Worm (Caenorhabditis elegans) whole organism, L3 larva: ENCODE measurements around the gene ctns-1.
A peak's percentile ranks its signal among the peaks of the same experiment; 100 is the strongest.

Experiments
- R02D3.7 ChIP-seq: fragments of 150-350 bp; optimal IDR thresholded peaks from 2 replicates; lab custom pipeline; 2014; ENCODE audit warnings: missing biosample characterization, missing genetic modification characterization
- aly-2 ChIP-seq: fragments of 150-350 bp; optimal IDR thresholded peaks from 2 replicates; lab custom pipeline; 2014; ENCODE audit warnings: missing biosample characterization, missing genetic modification characterization
- ceh-16 ChIP-seq: sonication (generic microtip); optimal IDR thresholded peaks from 2 replicates; lab custom pipeline; 2017; ENCODE audit warnings: missing biosample characterization, missing genetic modification characterization
- ceh-28 ChIP-seq: fragments of 150-350 bp; optimal IDR thresholded peaks from 2 replicates; lab custom pipeline; 2014; ENCODE audit warnings: missing biosample characterization, missing genetic modification reagents, missing genetic modification characterization
- ceh-9 ChIP-seq: sonication (generic microtip); optimal IDR thresholded peaks from 2 replicates; lab custom pipeline; 2018; ENCODE audit warnings: missing biosample characterization, missing genetic modification characterization
- daf-12 ChIP-seq: fragments of 150-350 bp; optimal IDR thresholded peaks from 2 replicates; lab custom pipeline; 2014; ENCODE audit warnings: missing biosample characterization, missing genetic modification reagents, missing genetic modification characterization
- egl-27 ChIP-seq: sonication (generic microtip); optimal IDR thresholded peaks from 4 replicates; lab custom pipeline; 2017; ENCODE audit warnings: missing biosample characterization, missing genetic modification reagents, missing genetic modification characterization
- egl-5 ChIP-seq: fragments of 150-350 bp; optimal IDR thresholded peaks from 2 replicates; lab custom pipeline; 2017; ENCODE audit warnings: missing biosample characterization, missing genetic modification reagents, missing genetic modification characterization, inconsistent platforms
- elt-2 ChIP-seq: sonication (generic microtip); optimal IDR thresholded peaks from 2 replicates; lab custom pipeline; 2016; ENCODE audit warnings: missing genetic modification reagents, mild to moderate bottlenecking, missing genetic modification characterization, missing compliant biosample characterization
- elt-3 ChIP-seq, 3 experiments: fragments of 150-350 bp in 1 of 3; sonication (generic microtip) in 2 of 3; optimal IDR thresholded peaks; 2 replicates in 2 of 3; 4 replicates in 1 of 3; lab custom pipeline; 2014 to 2017; ENCODE audit warnings: missing biosample characterization in 3 of 3, missing genetic modification characterization in 3 of 3
- eor-1 ChIP-seq, 2 experiments: fragments of 150-350 bp; optimal IDR thresholded peaks; 2 replicates each; lab custom pipeline; 2014 to 2018; ENCODE audit warnings: missing biosample characterization in 2 of 2, missing genetic modification characterization in 2 of 2
- fkh-10 ChIP-seq: sonication (generic microtip); optimal IDR thresholded peaks from 2 replicates; lab custom pipeline; 2017; ENCODE audit warnings: missing biosample characterization, missing genetic modification reagents, missing genetic modification characterization
- fkh-2 ChIP-seq: fragments of 150-350 bp; optimal IDR thresholded peaks from 2 replicates; lab custom pipeline; 2014; ENCODE audit warnings: missing biosample characterization, missing genetic modification reagents, missing genetic modification characterization
- fos-1 ChIP-seq: fragments of 150-350 bp; optimal IDR thresholded peaks from 2 replicates; lab custom pipeline; 2014; ENCODE audit warnings: missing biosample characterization, missing genetic modification characterization
- hmg-11 ChIP-seq: sonication (generic microtip); optimal IDR thresholded peaks from 2 replicates; lab custom pipeline; 2016; ENCODE audit warnings: missing genetic modification characterization, missing compliant biosample characterization
- lin-15B ChIP-seq: fragments of 150-350 bp; optimal IDR thresholded peaks from 2 replicates; lab custom pipeline; 2014; ENCODE audit warnings: missing biosample characterization, missing genetic modification characterization
- lin-39 ChIP-seq: fragments of 150-350 bp; optimal IDR thresholded peaks from 2 replicates; lab custom pipeline; 2018; ENCODE audit warnings: missing biosample characterization, missing genetic modification reagents, missing genetic modification characterization
- lsy-12 ChIP-seq: sonication (generic microtip); optimal IDR thresholded peaks from 2 replicates; lab custom pipeline; 2016; ENCODE audit warnings: mild to moderate bottlenecking, missing genetic modification characterization, missing compliant biosample characterization
- mdl-1 ChIP-seq: fragments of 150-350 bp; optimal IDR thresholded peaks from 2 replicates; lab custom pipeline; 2014; ENCODE audit warnings: missing biosample characterization, missing genetic modification characterization
- mml-1 ChIP-seq: fragments of 150-350 bp; sonication (generic microtip); optimal IDR thresholded peaks from 3 replicates; lab custom pipeline; 2014; ENCODE audit warnings: missing biosample characterization, missing genetic modification characterization
- nfya-1 ChIP-seq: sonication (generic microtip); optimal IDR thresholded peaks from 2 replicates; lab custom pipeline; 2017; ENCODE audit warnings: missing genetic modification characterization, mild to moderate bottlenecking, missing compliant biosample characterization, antibody characterized with exemption, moderate library complexity; ENCODE audit not compliant: insufficient read depth
- nhr-11 ChIP-seq: fragments of 150-350 bp; optimal IDR thresholded peaks from 2 replicates; lab custom pipeline; 2014; ENCODE audit warnings: missing biosample characterization, missing genetic modification characterization
- nhr-12 ChIP-seq: fragments of 150-350 bp; optimal IDR thresholded peaks from 2 replicates; lab custom pipeline; 2014; ENCODE audit warnings: missing biosample characterization, missing genetic modification characterization
- nhr-23 ChIP-seq: fragments of 150-350 bp; optimal IDR thresholded peaks from 2 replicates; lab custom pipeline; 2014; ENCODE audit warnings: missing biosample characterization, missing genetic modification reagents, missing genetic modification characterization
- nhr-25 ChIP-seq: sonication (generic microtip); optimal IDR thresholded peaks from 2 replicates; lab custom pipeline; 2017; ENCODE audit warnings: missing biosample characterization, missing genetic modification characterization
- nhr-28 ChIP-seq: fragments of 150-350 bp; optimal IDR thresholded peaks from 2 replicates; lab custom pipeline; 2014; ENCODE audit warnings: missing biosample characterization, missing genetic modification characterization
- nhr-43 ChIP-seq: sonication (generic microtip); optimal IDR thresholded peaks from 2 replicates; lab custom pipeline; 2016; ENCODE audit warnings: mild to moderate bottlenecking, missing genetic modification characterization, missing compliant biosample characterization; ENCODE audit not compliant: poor library complexity, severe bottlenecking
- nhr-76 ChIP-seq: fragments of 150-350 bp; sonication (generic microtip); optimal IDR thresholded peaks from 5 replicates; lab custom pipeline; 2014; ENCODE audit warnings: missing biosample characterization, missing genetic modification characterization
- nhr-77 ChIP-seq: fragments of 150-350 bp; optimal IDR thresholded peaks from 2 replicates; lab custom pipeline; 2014; ENCODE audit warnings: missing biosample characterization, missing genetic modification characterization
- pha-4 ChIP-seq: fragments of 150-350 bp; optimal IDR thresholded peaks from 2 replicates; lab custom pipeline; 2014; ENCODE audit warnings: missing biosample characterization, missing genetic modification reagents, missing genetic modification characterization
- pqm-1 ChIP-seq: fragments of 150-350 bp; optimal IDR thresholded peaks from 2 replicates; lab custom pipeline; 2017; ENCODE audit warnings: missing biosample characterization, missing genetic modification characterization, inconsistent platforms
- snpc-4 ChIP-seq: fragments of 150-350 bp; optimal IDR thresholded peaks from 2 replicates; lab custom pipeline; 2014; ENCODE audit warnings: missing biosample characterization, missing genetic modification characterization
- tbx-2 ChIP-seq: sonication (generic microtip); optimal IDR thresholded peaks from 2 replicates; lab custom pipeline; 2016; ENCODE audit warnings: mild to moderate bottlenecking, missing genetic modification characterization, missing compliant biosample characterization
- unc-62 ChIP-seq: fragments of 150-350 bp; sonication (generic microtip); optimal IDR thresholded peaks from 4 replicates; lab custom pipeline; 2014; ENCODE audit warnings: missing biosample characterization, missing genetic modification reagents, missing genetic modification characterization
- zag-1 ChIP-seq: fragments of 150-350 bp; optimal IDR thresholded peaks from 2 replicates; lab custom pipeline; 2014; ENCODE audit warnings: missing biosample characterization, missing genetic modification characterization
- ztf-11 ChIP-seq: fragments of 150-350 bp; optimal IDR thresholded peaks from 2 replicates; lab custom pipeline; 2014; ENCODE audit warnings: missing biosample characterization, missing genetic modification characterization
- ztf-4 ChIP-seq: fragments of 150-350 bp; optimal IDR thresholded peaks from 2 replicates; lab custom pipeline; 2014; ENCODE audit warnings: missing biosample characterization, missing genetic modification characterization

Gene ctns-1

DNA sequence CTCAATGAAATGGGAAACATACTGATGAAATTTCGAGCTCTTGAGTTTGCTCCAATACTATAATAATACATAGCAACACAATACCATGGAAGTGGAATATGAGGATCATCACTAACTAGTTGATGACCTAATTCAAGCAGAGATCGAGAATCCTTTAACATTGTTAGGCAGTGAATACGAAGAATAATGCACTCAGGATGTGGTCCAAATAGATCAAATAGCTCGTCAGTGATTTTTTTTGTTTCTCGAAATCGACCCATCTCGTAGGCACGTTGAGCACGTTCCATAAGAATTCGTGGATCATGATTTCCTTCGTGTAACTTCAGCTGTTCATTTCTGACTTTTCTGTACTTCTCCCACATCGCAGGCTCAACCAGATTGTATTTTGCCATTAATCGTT, 24.2 kb upstream of the ctns-1 start:
- TF ChIP-seq elt-2 (tag; lab: Kevin White, UChicago), result no peak
- no peak for TF ChIP-seq nhr-28 (tag; lab: Kevin White, UChicago)
- TF ChIP-seq egl-5, result no peak
- TF ChIP-seq nhr-76 (tag; lab: Kevin White, UChicago), result no peak
- TF ChIP-seq mml-1 (tag; lab: Kevin White, UChicago), result no peak
- TF ChIP-seq zag-1, result no peak
- no peak for TF ChIP-seq ztf-4
- TF ChIP-seq tbx-2 (tag; lab: Kevin White, UChicago), result no peak
- TF ChIP-seq nhr-12 (tag; lab: Kevin White, UChicago), result no peak
- TF ChIP-seq lin-15B (tag; lab: Kevin White, UChicago), result no peak
- no peak for TF ChIP-seq ztf-11
- TF ChIP-seq lin-39 (tag; lab: Kevin White, UChicago), result no peak
- no peak for TF ChIP-seq unc-62 (GFP tag; lab: Kevin White, UChicago)
- no peak for TF ChIP-seq fkh-2 (tag; lab: Kevin White, UChicago)
- TF ChIP-seq pqm-1 (tag; lab: Kevin White, UChicago), result no peak
- no peak for TF ChIP-seq fos-1 (tag; lab: Kevin White, UChicago)
- TF ChIP-seq snpc-4, result no peak
- TF ChIP-seq nhr-25, result no peak
- TF ChIP-seq, all 47 proteins: peak for 0

DNA sequence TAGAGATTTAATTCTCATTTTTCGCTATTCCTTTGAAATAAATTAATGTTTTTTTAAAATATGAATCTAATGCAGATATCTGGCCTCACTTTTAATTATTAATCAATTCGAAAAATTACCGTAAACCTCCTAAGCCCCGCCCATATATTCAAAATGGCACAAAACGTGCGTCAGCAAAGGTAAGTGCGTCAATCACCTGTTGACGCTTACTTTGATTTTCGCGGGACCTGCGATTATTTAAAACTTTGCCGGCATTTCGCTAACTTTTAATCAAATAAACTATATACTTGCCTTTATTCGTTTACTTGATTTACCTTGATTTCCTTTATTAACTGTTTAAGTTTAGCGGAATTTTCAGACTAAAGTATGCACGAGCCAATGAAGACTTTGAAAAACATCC, 21.3 kb upstream of the ctns-1 start, which contains the start of gene pch-2:
Gene pch-2 (plus strand): TSS at position 359 of the 400 bp plus-strand sequence.
- TF ChIP-seq ceh-28 (tag; lab: Kevin White, UChicago) (no peak), fkh-2 (tag; lab: Kevin White, UChicago) (no peak), eor-1 (tag; optimal IDR thresholded peaks at IDR 0.05; lab: Kevin White, UChicago) (no peak), elt-2 (tag; lab: Kevin White, UChicago) (peak; percentile 11), pha-4 (tag; lab: Kevin White, UChicago) (peak; percentile 59), nhr-25 (peak; percentile 53), lin-39 (tag; lab: Kevin White, UChicago) (peak; percentile 13), ceh-16 (tag; lab: Kevin White, UChicago) (no peak), ceh-9 (no peak), fkh-10 (no peak), lin-15B (tag; lab: Kevin White, UChicago) (peak; percentile 70), snpc-4 (peak; percentile 53), nhr-43 (peak; percentile 33), nfya-1 (tag; lab: Kevin White, UChicago) (peak; percentile 71)

DNA sequence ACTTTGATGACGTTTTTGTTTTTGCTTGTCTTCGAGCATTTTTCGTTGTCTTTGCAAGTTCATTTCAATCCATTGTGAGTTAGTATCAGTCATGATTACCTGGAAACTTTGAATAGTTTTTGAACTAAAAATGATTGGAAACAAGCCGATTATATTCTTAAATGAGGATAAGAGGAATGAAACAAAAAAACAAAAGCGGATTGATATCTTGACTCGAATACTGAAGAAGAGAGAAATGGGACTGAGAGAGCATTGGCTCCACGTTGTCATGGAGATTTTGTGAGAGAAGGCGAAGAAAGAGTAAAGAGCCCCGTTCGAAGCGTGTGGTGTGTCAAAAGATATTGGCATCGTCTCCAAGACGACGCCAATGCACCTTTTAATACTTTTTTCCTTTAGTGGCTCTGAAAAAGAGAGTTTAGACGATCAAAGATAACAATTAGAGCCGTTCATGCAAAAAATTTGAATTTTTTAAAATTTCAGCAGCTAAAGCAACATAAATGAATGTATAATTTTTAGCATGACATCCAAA, 20.2 kb upstream of the ctns-1 start, which contains the start of the genes tub-1 and tmem-138:
Gene tub-1 (minus strand): TSS at position 101 of the 529 bp plus-strand sequence.
Gene tmem-138 (plus strand): TSS at position 479 of the 529 bp plus-strand sequence.
- TF ChIP-seq elt-3 (tag; optimal IDR thresholded peaks at IDR 0.05; lab: Kevin White, UChicago), result no peak
- TF ChIP-seq nhr-11, result peak; percentile 44

DNA sequence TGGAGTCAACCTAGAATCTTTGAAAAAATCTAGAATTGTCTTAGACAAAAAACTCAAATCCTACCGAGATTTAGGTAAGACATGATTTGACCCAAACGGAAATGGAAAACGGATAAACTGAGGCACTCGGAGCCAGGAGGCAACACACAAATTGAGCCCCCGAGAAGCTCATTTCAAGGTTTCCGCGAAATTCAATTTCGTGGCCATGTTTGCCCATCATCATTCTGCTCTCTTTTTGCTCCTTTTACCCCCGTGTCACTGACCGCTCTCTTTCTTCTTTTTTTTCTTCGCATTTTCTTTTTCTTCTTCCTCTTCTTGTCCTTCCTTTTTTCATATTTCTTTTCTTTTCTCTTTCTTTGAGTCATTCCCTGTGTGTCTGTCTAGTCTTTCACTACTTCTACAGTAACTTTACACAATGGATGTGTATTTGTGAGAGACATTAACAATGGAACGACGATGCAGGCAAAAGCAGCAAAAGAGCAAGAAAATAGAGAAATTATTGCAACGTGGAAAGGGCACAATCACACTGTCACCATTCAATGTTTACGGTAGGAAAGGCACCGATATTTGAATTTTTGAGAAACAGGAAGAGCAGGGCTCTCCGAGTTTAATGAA, 16.1 kb upstream of the ctns-1 start:
- TF ChIP-seq snpc-4 (no peak), pha-4 (tag; lab: Kevin White, UChicago) (peak; percentile 60), fkh-10 (peak; percentile 37)

DNA sequence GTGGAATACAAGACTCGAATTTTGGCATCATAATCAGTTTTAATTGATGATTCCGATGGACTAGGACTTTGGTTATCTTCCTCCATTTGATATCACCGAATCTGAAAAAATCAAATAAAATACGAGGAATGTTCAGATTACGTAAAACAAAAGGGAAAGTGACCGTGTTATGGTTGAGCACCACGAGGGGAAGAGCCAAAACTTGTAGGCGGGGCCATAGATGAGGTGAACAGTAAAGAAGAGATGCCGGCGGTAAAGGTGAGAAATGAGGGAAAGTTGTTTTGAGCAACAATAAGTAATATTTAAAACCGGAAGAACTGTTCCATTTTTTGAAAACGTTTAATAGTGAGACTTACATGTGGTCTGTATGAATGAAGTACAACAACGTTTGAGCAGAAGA, 13.2 kb upstream of the ctns-1 start, which contains the start of gene F10B5.3:
Gene F10B5.3 (minus strand): TSS at position 101 of the 400 bp plus-strand sequence.
- TF ChIP-seq aly-2 (tag; lab: Kevin White, UChicago), result no peak
- TF ChIP-seq R02D3.7 (tag; lab: Kevin White, UChicago), result no peak
- no peak for TF ChIP-seq eor-1 (tag; optimal IDR thresholded peaks at IDR 0.05; lab: Kevin White, UChicago)
- TF ChIP-seq pqm-1 (tag; lab: Kevin White, UChicago), result no peak
- no peak for TF ChIP-seq nhr-11

DNA sequence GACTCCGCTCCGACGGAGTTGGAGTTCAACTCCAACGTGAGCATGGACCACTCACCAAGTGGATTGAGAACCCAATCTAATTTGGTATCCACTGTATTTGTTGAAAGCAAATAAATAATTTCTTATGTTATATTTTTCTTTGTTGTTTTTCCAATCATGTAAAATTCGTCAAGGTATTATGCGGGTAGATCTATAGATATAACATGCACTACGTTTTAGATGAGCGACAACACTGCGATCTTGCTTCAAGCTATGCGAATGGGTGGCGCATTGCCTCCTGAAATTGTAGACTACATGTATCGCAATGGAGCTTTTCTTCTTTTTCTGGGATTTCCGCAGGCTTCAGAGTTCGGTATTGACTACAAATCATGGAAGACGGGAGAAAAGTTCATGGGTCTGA, 7.8 kb upstream of the ctns-1 start, which contains the start of gene F10B5.2:
Gene F10B5.2 (plus strand): TSS at position 220 of the 400 bp plus-strand sequence.
- TF ChIP-seq nhr-11 (no peak), daf-12 (tag; lab: Kevin White, UChicago) (no peak), nhr-23 (tag; lab: Kevin White, UChicago) (no peak), eor-1 (tag; optimal IDR thresholded peaks at IDR 0.05; lab: Kevin White, UChicago) (no peak), lin-39 (tag; lab: Kevin White, UChicago) (no peak), R02D3.7 (tag; lab: Kevin White, UChicago) (no peak), egl-27 (tag; lab: Kevin White, UChicago) (no peak), nfya-1 (tag; lab: Kevin White, UChicago) (no peak), nhr-77 (no peak), hmg-11 (tag; lab: Kevin White, UChicago) (no peak), lsy-12 (tag; lab: Kevin White, UChicago) (no peak), mdl-1 (tag; lab: Kevin White, UChicago) (no peak), unc-62 (GFP tag; lab: Kevin White, UChicago) (no peak), egl-5 (no peak)
